Fruit fly (Drosophila melanogaster) S2 (cell line): ENCODE measurements around the gene CG11999.

Experiments
- CG8478 ChIP-seq: fragments of >200 bp; optimal IDR thresholded peaks from 2 replicates; lab custom pipeline; 2018
- CTCF ChIP-seq, 2 experiments: fragments of >200 bp; optimal IDR thresholded peaks; 2 replicates each; lab custom pipeline; 2018

dm6 chr3R:5393742-5394391 is 39.3 kb upstream of the CG11999 start, which contains the start of gene CG1172:
- TF ChIP-seq CG8478 (lab: Kevin White, UChicago) = no peak
- TF ChIP-seq CTCF (optimal IDR thresholded peaks at IDR 0.05; lab: Kevin White, UChicago) = no peak
